Worm (Caenorhabditis elegans): ENCODE results near the gene syx-5.

The syx-5 gene

DNA sequence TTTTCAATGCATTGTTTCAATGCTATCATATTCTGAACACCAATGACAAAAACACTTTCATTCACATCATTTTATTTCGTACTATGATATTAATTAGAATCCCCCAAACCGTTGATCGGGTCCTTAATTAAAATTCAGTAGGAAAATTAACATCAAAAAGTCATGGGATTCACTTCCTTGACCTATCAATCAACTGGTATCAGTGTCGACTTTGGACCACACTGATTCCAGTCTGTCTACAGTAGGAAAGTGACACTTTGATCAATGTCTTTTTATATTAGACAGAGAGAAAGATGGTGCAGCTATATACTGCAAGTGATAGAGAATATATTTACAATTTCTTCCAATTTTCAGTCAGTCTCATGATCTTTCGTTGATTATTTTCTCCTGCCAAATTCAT lies 31.6 kb downstream of the syx-5 start (continued):
- TF ChIP-seq mxl-3 (GFP tag; optimal IDR thresholded peaks at IDR 0.05) (peak; percentile 29), Y105C5A.15 (GFP tag; IDR thresholded peaks at IDR 0.05) (no peak), duxl-1 (tag; optimal IDR thresholded peaks at IDR 0.05; ENCODE audit: poor library complexity) (no peak), lsy-2 (tag; optimal IDR thresholded peaks at IDR 0.05) (peak in 1 of 2 experiments; percentile 6), D1046.2 (GFP tag; IDR thresholded peaks at IDR 0.05) (no peak), nhr-111 (GFP tag; optimal IDR thresholded peaks at IDR 0.05) (no peak), nhr-11 (tag; optimal IDR thresholded peaks at IDR 0.05) (no peak), mdl-1 (tag; optimal IDR thresholded peaks at IDR 0.05) (peak in 1 of 2 experiments; percentile 30), ceh-82 (tag; optimal IDR thresholded peaks at IDR 0.05) (no peak), mxl-2 (GFP tag; conservative IDR thresholded peaks at IDR 0.05) (no peak), fos-1 (tag; optimal IDR thresholded peaks at IDR 0.05) (no peak), hlh-30 (tag; optimal IDR thresholded peaks at IDR 0.05; ENCODE audit: insufficient read depth) (peak; percentile 17), lim-7 (GFP tag; IDR thresholded peaks at IDR 0.05) (no peak), tra-1 (GFP tag; IDR thresholded peaks at IDR 0.05) (0 out of 2 replicates have a peak, but pooled peaks have one; percentile 14), nhr-102 (tag; optimal IDR thresholded peaks at IDR 0.05) (no peak)

DNA sequence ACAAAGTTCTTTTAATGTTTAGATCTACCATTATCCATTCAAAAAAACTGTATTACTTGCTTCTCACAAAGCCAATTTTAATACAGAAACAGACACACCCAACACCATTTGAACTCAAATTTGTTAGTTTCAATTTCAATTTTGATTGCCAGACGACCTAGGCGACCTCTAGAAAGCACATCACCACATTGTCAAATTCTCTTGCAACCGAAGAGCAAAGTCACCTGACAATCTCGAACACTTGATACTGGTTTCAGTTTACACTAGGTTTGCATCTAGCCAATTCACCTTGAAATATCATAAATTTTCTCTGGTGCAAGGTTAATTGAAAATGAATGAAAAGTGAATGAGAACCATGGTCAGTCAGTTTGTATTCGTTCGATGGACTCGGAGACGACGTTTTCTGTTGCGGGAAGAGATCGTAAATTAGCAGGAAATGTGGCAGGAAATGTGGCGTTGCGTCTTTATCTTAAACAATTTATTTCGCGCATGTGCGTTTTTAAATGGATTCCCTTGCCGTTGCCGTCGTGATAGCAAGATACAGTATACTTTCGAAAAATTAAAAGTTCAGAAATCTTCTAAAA lies 32.7 kb downstream of the syx-5 start:
- TF ChIP-seq T20F7.1 (GFP tag; optimal IDR thresholded peaks at IDR 0.05) (no peak), hif-1 (tag; optimal IDR thresholded peaks at IDR 0.05) (no peak), zfp-3 (GFP tag; conservative IDR thresholded peaks at IDR 0.05) (no peak), madf-9 (GFP tag; conservative IDR thresholded peaks at IDR 0.05) (no peak), ceh-20 (GFP tag; IDR thresholded peaks at IDR 0.05) (no peak), ZK546.5 (tag; optimal IDR thresholded peaks at IDR 0.05) (no peak), daf-8 (GFP tag; IDR thresholded peaks at IDR 0.05) (no peak), fos-1 (tag; optimal IDR thresholded peaks at IDR 0.05) (no peak), nhr-42 (GFP tag; IDR thresholded peaks at IDR 0.05) (no peak), daf-19 (GFP tag; conservative IDR thresholded peaks at IDR 0.05) (no peak), unc-130 (GFP tag; optimal IDR thresholded peaks at IDR 0.05) (no peak), saeg-2 (GFP tag; IDR thresholded peaks at IDR 0.05) (no peak), ceh-44 (GFP tag; IDR thresholded peaks at IDR 0.05) (no peak), spr-3 (GFP tag; optimal IDR thresholded peaks at IDR 0.05) (no peak), hlh-11 (tag; optimal IDR thresholded peaks at IDR 0.05) (peak; percentile 12), nhr-11 (tag; optimal IDR thresholded peaks at IDR 0.05) (no peak), mdl-1 (tag; optimal IDR thresholded peaks at IDR 0.05) (no peak), mxl-3 (GFP tag; optimal IDR thresholded peaks at IDR 0.05) (peak; percentile 70), tra-1 (GFP tag; IDR thresholded peaks at IDR 0.05) (no peak), pqm-1 (tag; optimal IDR thresholded peaks at IDR 0.05) (no peak), unc-39 (tag; optimal IDR thresholded peaks at IDR 0.05) (no peak), hlh-30 (tag; optimal IDR thresholded peaks at IDR 0.05; ENCODE audit: insufficient read depth) (peak; percentile 25), dmd-9 (GFP tag; IDR thresholded peaks at IDR 0.05) (no peak), mep-1 (tag; optimal IDR thresholded peaks at IDR 0.05) (no peak), ceh-32 (tag; optimal IDR thresholded peaks at IDR 0.05; ENCODE audit: poor library complexity) (no peak)

DNA sequence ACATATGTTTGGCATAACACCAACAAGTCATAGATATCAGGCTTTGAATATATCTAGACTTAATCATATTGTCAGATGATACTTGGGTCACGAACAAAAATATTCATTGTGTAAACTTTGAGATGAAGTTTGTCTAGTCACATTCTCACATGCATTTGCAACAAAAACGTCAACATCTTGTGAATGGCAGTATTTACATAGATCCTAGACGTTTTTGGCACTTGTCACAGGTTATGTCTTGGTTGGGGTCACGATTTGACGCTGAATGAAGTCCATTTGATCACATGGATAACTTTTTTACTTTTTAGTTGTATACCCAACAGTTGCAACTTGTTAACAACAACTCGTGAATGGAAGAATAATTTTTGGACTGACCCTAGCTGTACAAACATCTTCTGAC lies 33.6 kb downstream of the syx-5 start:
- TF ChIP-seq F49E8.2 (tag; optimal IDR thresholded peaks at IDR 0.05; ENCODE audit: borderline replicate concordance) = no peak
- peak; percentile 63 for TF ChIP-seq hlh-30 (tag; optimal IDR thresholded peaks at IDR 0.05; ENCODE audit: insufficient read depth)
